Fruit fly (Drosophila melanogaster): ENCODE data around the gene tHMG2.

DNA sequence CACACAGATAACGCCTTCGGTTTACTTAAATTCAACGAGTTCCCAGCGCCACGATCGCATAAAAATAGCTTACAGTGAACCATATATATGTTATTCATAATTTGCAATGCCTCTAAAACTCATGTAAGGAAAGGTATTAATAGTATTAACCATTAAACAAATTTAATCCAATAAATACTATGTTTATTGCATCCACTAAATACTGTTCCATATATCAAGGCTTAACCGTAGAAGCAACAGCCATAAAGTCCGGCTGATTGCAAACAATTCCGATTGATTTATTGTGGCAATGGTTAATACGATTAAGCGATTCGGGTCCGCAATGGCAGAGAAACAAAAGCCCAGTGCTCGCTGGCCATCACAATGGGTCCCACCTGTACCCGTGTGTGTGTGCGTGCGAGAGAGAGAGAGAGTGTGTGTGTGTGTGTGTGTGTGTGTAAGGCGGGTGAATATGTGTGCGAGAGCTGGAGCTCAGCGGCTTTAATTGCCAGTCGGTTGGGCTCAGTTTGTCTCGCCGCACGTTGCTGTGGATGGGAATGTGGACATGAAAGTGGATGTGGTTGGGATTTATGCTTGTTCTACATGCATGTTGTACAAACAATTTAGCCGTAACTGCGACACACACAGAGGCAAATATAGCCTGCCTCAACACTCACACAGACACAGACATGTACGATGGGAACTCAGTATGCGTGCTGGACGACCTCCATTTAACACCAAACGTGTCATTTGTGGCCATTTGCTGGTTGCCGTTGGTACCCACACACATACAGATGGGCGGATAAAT is 2.0 kb downstream of the tHMG2 start:
- TF ChIP-seq psq (optimal IDR thresholded peaks at IDR 0.05) (no peak), Sin3A (optimal IDR thresholded peaks at IDR 0.05) (no peak), h (optimal IDR thresholded peaks at IDR 0.05) (no peak)
